Worm (Caenorhabditis elegans): ENCODE data around the gene smex-2.

smex-2 gene

DNA sequence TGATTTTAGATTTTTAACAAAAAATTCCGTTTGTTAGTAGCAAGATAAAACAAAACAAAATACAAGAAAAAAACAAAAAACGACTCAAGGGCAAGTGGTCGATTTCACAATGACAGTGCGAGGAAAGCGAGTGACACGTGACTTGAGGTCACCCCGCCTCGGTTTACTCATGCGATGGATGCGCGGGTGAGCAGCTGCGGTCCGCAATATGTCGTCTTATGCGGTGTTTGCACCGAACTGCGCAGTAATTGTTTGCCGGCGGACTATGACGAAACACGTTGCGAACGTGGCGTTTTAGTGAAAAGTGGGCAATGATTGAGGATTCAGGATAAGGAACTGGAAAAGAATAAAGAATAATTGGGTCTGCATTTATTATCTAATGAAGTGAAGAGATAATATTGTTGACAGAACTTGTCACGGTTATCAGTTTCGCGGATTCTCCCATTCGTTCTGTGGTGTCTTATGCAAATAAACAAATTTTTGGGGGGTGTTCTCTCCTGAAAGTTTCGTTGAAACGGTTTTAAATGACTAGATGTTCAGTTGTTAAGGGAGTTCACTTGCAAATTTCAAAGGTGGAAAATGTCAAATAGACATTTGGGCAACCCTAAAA is 32.2 kb upstream of the smex-2 start (continued):
- TF ChIP-seq nhr-71 (tag; optimal IDR thresholded peaks at IDR 0.05) (peak; percentile 94), pag-3 (tag; optimal IDR thresholded peaks at IDR 0.05; ENCODE audit: borderline replicate concordance, insufficient read depth) (no peak), tlp-1 (tag; optimal IDR thresholded peaks at IDR 0.05) (no peak), pqm-1 (tag; optimal IDR thresholded peaks at IDR 0.05) (no peak), lin-13 (GFP tag; optimal IDR thresholded peaks at IDR 0.05) (peak; percentile 82), elt-3 (tag; optimal IDR thresholded peaks at IDR 0.05) (peak in 1 of 6 experiments; percentile 50), nhr-28 (tag; optimal IDR thresholded peaks at IDR 0.05) (no peak), isw-1 (GFP tag; IDR thresholded peaks at IDR 0.05) (peak; percentile 67), mep-1 (tag; optimal IDR thresholded peaks at IDR 0.05) (peak; percentile 91), jun-1 (tag; optimal IDR thresholded peaks at IDR 0.05) (peak; percentile 14)

DNA sequence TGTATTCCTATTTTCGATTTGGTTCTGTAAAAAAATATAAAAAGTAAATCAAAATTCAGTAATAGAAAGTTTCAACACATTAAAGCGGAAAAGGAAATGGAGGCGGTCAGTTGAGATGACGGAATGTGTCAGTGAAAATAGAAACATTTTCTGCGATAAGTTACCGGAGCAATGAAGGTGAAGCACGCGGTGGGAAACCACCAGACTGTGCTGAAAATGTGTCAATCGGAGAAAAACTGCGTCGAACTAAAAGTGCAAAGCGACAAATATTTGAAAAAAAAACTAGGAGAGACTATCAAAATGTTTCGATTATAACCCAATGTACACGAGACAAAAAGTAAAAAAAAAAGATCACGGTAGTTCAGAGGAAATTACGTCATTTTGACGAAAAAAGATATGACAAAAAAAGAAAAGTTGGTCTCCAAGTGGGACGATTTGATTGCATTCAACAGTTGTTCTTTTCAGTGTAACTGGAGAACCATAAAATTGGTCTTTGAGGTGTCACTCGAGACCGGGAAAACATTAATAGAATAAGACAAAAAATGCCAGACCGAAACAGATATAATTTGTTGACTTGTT is 31.2 kb upstream of the smex-2 start, which contains the start of gene acl-4:
Gene acl-4 (minus strand): TSS at position 27 of the 579 bp plus-strand sequence.
- TF ChIP-seq elt-2 (tag; optimal IDR thresholded peaks at IDR 0.05) = peak; percentile 19
- no peak for TF ChIP-seq hlh-4 (tag; optimal IDR thresholded peaks at IDR 0.05)
- TF ChIP-seq dpl-1 (GFP tag; optimal IDR thresholded peaks at IDR 0.05) = no peak
- TF ChIP-seq nhr-20 (tag; optimal IDR thresholded peaks at IDR 0.05) = no peak
- peak; percentile 25 for TF ChIP-seq rnt-1 (tag; optimal IDR thresholded peaks at IDR 0.05)
- TF ChIP-seq efl-1 (optimal IDR thresholded peaks at IDR 0.05) = no peak
- TF ChIP-seq efl-1 (GFP tag; optimal IDR thresholded peaks at IDR 0.05 in 1 of 2) = peak in 1 of 2 experiments; percentile 61

DNA sequence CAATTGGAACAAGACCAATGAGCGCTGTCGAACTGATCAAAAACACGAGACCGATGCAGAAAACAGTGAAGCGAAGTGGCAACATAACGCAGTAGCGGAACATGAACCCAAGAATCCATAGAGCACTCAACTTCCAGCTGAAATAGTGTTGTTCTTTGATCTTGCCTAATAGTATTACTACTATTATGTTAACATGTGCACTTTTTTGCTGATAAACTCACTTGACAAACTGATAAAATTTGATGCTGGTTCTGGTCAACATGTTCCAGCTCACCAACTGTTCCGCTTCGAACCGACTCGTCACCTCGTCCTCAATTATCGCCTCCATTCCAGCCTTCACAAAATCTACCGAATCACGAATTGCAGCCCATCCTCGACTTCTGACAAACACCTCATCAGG is 29.0 kb upstream of the smex-2 start:
- no peak for TF ChIP-seq Y116A8C.19 (tag; optimal IDR thresholded peaks at IDR 0.05; ENCODE audit: borderline replicate concordance)
- TF ChIP-seq aha-1 (tag; optimal IDR thresholded peaks at IDR 0.05) = no peak
- TF ChIP-seq elt-2 (tag; optimal IDR thresholded peaks at IDR 0.05) = peak; percentile 50
- peak in 1 of 2 experiments; percentile 35 for TF ChIP-seq lin-35 (GFP tag; optimal IDR thresholded peaks at IDR 0.05)
- TF ChIP-seq xbp-1 (tag; optimal IDR thresholded peaks at IDR 0.05) = no peak

DNA sequence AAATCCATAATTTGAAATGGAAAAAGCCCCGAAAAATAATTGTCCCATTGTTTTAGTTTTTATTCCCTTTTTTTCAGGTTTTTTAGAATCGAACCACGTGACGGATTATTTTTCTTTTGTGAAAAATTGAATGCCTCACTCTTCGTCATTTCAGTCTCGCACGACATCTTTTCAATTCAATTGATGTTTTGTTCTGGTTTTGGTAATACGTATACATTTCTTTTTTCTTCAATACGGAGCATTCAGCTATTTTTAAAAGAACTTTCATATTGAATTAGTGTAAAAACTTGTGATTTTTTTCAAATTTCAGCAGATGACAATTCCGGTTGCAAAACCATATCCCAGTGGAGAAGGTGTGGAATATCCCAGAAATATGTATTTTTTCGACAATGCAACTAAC is 25.5 kb upstream of the smex-2 start, which contains the start of gene F49H12.7:
Gene F49H12.7 (plus strand): TSS at position 301 of the 400 bp plus-strand sequence.
- no peak for TF ChIP-seq unc-62 (GFP tag; optimal IDR thresholded peaks at IDR 0.05)
- no peak for TF ChIP-seq unc-130 (tag; optimal IDR thresholded peaks at IDR 0.05)
- no peak for TF ChIP-seq ceh-63 (GFP tag; optimal IDR thresholded peaks at IDR 0.05)
- no peak for TF ChIP-seq nhr-19 (GFP tag; conservative IDR thresholded peaks at IDR 0.05)
- no peak for TF ChIP-seq ces-1 (GFP tag; optimal IDR thresholded peaks at IDR 0.05)
- peak; percentile 50 for TF ChIP-seq pax-3 (tag; optimal IDR thresholded peaks at IDR 0.05)
- TF ChIP-seq blmp-1 (tag; optimal IDR thresholded peaks at IDR 0.05) = no peak
- TF ChIP-seq alr-1 (tag; optimal IDR thresholded peaks at IDR 0.05; ENCODE audit: borderline replicate concordance) = no peak

DNA sequence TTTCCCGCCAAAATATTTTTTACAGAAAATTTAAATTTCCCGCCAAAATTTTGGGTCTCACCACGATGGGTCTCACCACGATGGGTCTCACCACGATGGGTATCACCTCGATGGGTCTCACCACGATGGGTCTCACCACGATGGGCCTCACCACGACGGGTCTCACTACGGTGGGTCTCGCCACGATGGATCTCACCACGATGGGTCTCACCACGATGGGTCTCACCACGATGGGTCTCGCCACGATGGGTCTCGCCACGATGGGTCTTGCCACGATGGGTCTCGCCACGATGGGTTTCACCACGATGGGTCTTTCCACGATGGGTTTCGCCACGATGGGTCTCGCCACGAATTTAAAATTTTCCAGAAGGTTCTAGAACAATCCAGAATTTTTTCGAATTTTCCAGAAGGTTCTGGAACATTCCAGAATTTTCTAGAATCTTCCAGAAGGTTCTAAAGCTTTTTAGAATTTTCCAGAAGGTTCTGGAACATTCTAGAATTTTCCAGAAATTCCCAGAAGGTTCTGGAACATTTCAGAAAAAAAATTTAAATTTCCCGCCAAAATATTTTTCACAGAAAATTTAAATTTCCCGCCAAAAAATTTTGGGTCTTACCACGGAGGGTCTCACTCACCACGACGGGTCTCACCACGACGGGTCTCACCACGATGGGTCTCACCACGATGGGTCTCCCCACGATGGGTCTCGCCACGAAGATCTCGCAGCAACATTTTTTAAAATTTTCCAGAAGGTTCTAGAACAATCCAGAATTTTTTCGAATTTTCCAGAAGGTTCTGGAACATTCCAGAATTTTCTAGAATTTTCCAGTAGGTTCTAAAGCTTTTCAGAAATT is 19.5 kb upstream of the smex-2 start:
- 0 out of 2 replicates have a peak, but pooled peaks have one; percentile 4 for TF ChIP-seq nhr-19 (GFP tag; conservative IDR thresholded peaks at IDR 0.05)
